Worm (Caenorhabditis elegans) whole organism, L1 larva: ENCODE data around the gene hrg-1.

Source experiments
- C04F5.9 ChIP-seq: sonication (generic microtip); optimal IDR thresholded peaks from 2 replicates; lab custom pipeline; 2016; ENCODE audit warnings: missing genetic modification characterization, missing compliant biosample characterization
- C16A3.4 ChIP-seq: fragments of 150-350 bp; optimal IDR thresholded peaks from 2 replicates; lab custom pipeline; 2014; ENCODE audit warnings: missing biosample characterization, missing genetic modification characterization
- C34B4.2 ChIP-seq: sonication (generic microtip); optimal IDR thresholded peaks from 2 replicates; lab custom pipeline; 2017; ENCODE audit warnings: mild to moderate bottlenecking, missing genetic modification characterization, missing compliant biosample characterization
- aly-2 ChIP-seq: fragments of 150-350 bp; optimal IDR thresholded peaks from 2 replicates; lab custom pipeline; 2014; ENCODE audit warnings: missing biosample characterization, missing genetic modification characterization
- ama-1 ChIP-seq: fragments of 150-350 bp; optimal IDR thresholded peaks from 2 replicates; lab custom pipeline; 2014
- blmp-1 ChIP-seq: fragments of 150-350 bp; optimal IDR thresholded peaks from 2 replicates; lab custom pipeline; 2014; ENCODE audit warnings: missing biosample characterization, missing genetic modification characterization
- ceh-63 ChIP-seq: fragments of 200-800 bp; sonication (Bioruptor generic); optimal IDR thresholded peaks from 2 replicates; lab custom pipeline; 2018; ENCODE audit warnings: mild to moderate bottlenecking, missing genetic modification characterization, missing compliant biosample characterization
- ceh-82 ChIP-seq, 3 experiments: fragments of 150-350 bp in 1 of 3; sonication (generic microtip) in 2 of 3; optimal IDR thresholded peaks; 2 replicates each; lab custom pipeline; 2014 to 2017; ENCODE audit warnings: missing biosample characterization in 3 of 3, missing genetic modification characterization in 3 of 3
- ceh-88 ChIP-seq: fragments of 200-800 bp; sonication (Bioruptor generic); IDR thresholded peaks from 2 replicates; pipeline ENCODE4 v1.3.6; 2022; ENCODE audit warnings: missing genetic modification characterization, missing compliant biosample characterization
- ceh-90 ChIP-seq: sonication (generic microtip); optimal IDR thresholded peaks from 2 replicates; lab custom pipeline; 2016; ENCODE audit warnings: missing genetic modification characterization, missing compliant biosample characterization
- ces-1 ChIP-seq: fragments of 150-350 bp; optimal IDR thresholded peaks from 2 replicates; lab custom pipeline; 2014; ENCODE audit warnings: missing biosample characterization, missing genetic modification reagents, missing genetic modification characterization
- dsc-1 ChIP-seq: sonication (generic microtip); optimal IDR thresholded peaks from 2 replicates; lab custom pipeline; 2016; ENCODE audit warnings: mild to moderate bottlenecking, missing genetic modification characterization, missing compliant biosample characterization
- efl-1 ChIP-seq, 4 experiments: fragments of 150-350 bp; optimal IDR thresholded peaks in 3 of 4; peaks in 1 of 4; 1 replicate in 1 of 4; 2 replicates in 3 of 4; lab custom pipeline; 2014; ENCODE audit warnings: missing biosample characterization in 2 of 4, missing genetic modification characterization in 2 of 4, missing genetic modification reagents in 2 of 4
- egl-13 ChIP-seq: sonication (generic microtip); optimal IDR thresholded peaks from 2 replicates; lab custom pipeline; 2016; ENCODE audit warnings: missing genotype, missing genetic modification reagents, missing genetic modification characterization, missing compliant biosample characterization
- elt-2 ChIP-seq: sonication (generic microtip); optimal IDR thresholded peaks from 2 replicates; lab custom pipeline; 2016; ENCODE audit warnings: missing genetic modification characterization, mild to moderate bottlenecking, inconsistent platforms, missing compliant biosample characterization, missing genetic modification reagents
- ets-5 ChIP-seq: fragments of 200-800 bp; sonication (Bioruptor generic); IDR thresholded peaks from 2 replicates; pipeline ENCODE4 v1.3.6; 2022; ENCODE audit warnings: missing genetic modification characterization, missing compliant biosample characterization
- fkh-10 ChIP-seq: sonication (generic microtip); optimal IDR thresholded peaks from 2 replicates; lab custom pipeline; 2017; ENCODE audit warnings: missing biosample characterization, missing genetic modification reagents, missing genetic modification characterization
- grh-1 ChIP-seq: fragments of 200-800 bp; sonication (Bioruptor generic); IDR thresholded peaks from 2 replicates; pipeline ENCODE4 v1.3.6; 2022; ENCODE audit warnings: missing genetic modification reagents, missing genetic modification characterization, missing compliant biosample characterization
- hlh-4 ChIP-seq: sonication (generic microtip); optimal IDR thresholded peaks from 2 replicates; lab custom pipeline; 2016; ENCODE audit warnings: mild to moderate bottlenecking, missing genetic modification characterization, missing compliant biosample characterization
- isw-1 ChIP-seq: fragments of 200-800 bp; sonication (Bioruptor generic); IDR thresholded peaks from 2 replicates; pipeline ENCODE4 v1.3.6; 2022; ENCODE audit warnings: missing genetic modification characterization, missing compliant biosample characterization
- jun-1 ChIP-seq: fragments of 150-350 bp; optimal IDR thresholded peaks from 2 replicates; lab custom pipeline; 2014; ENCODE audit warnings: missing biosample characterization, missing genetic modification reagents, missing genetic modification characterization
- lin-13 ChIP-seq: fragments of 150-350 bp; optimal IDR thresholded peaks from 2 replicates; lab custom pipeline; 2014; ENCODE audit warnings: missing biosample characterization, missing genetic modification reagents, missing genetic modification characterization
- lin-14 ChIP-seq: fragments of 200-800 bp; sonication (Bioruptor generic); optimal IDR thresholded peaks from 2 replicates; lab custom pipeline; 2018; ENCODE audit warnings: mild to moderate bottlenecking, missing genetic modification characterization, moderate library complexity, missing compliant biosample characterization
- lin-35 ChIP-seq, 2 experiments: fragments of 150-350 bp; optimal IDR thresholded peaks; 2 replicates each; lab custom pipeline; 2014; ENCODE audit warnings: missing biosample characterization in 2 of 2, missing genetic modification characterization in 2 of 2, missing genetic modification reagents in 2 of 2
- lin-39 ChIP-seq: fragments of 150-350 bp; optimal IDR thresholded peaks from 2 replicates; lab custom pipeline; 2014; ENCODE audit warnings: missing biosample characterization, missing genetic modification reagents, missing genetic modification characterization
- lir-3 ChIP-seq: sonication (generic microtip); optimal IDR thresholded peaks from 2 replicates; lab custom pipeline; 2016; ENCODE audit warnings: mild to moderate bottlenecking, missing genetic modification characterization, moderate library complexity, missing compliant biosample characterization; ENCODE audit not compliant: poor library complexity
- mab-9 ChIP-seq: fragments of 200-800 bp; sonication (Bioruptor generic); IDR thresholded peaks from 2 replicates; pipeline ENCODE4 v1.3.6; 2022; ENCODE audit warnings: missing genetic modification reagents, missing genetic modification characterization, missing compliant biosample characterization
- mef-2 ChIP-seq: fragments of 150-350 bp; optimal IDR thresholded peaks from 2 replicates; lab custom pipeline; 2014; ENCODE audit warnings: missing biosample characterization, missing genetic modification characterization
- mep-1 ChIP-seq: fragments of 150-350 bp; optimal IDR thresholded peaks from 2 replicates; lab custom pipeline; 2014; ENCODE audit warnings: missing biosample characterization, missing genetic modification characterization
- nhr-12 ChIP-seq: sonication (generic microtip); optimal IDR thresholded peaks from 2 replicates; lab custom pipeline; 2017; ENCODE audit warnings: missing biosample characterization, missing genetic modification characterization
- nhr-20 ChIP-seq: sonication (generic microtip); optimal IDR thresholded peaks from 2 replicates; lab custom pipeline; 2016; ENCODE audit warnings: mild to moderate bottlenecking, missing genetic modification characterization, missing compliant biosample characterization
- nhr-28 ChIP-seq: fragments of 150-350 bp; optimal IDR thresholded peaks from 2 replicates; lab custom pipeline; 2014; ENCODE audit warnings: missing biosample characterization, missing genetic modification characterization
- nhr-47 ChIP-seq: sonication (generic microtip); optimal IDR thresholded peaks from 2 replicates; lab custom pipeline; 2016; ENCODE audit warnings: mild to moderate bottlenecking, missing genetic modification characterization, moderate library complexity, missing compliant biosample characterization
- nhr-71 ChIP-seq: sonication (generic microtip); optimal IDR thresholded peaks from 2 replicates; lab custom pipeline; 2016; ENCODE audit warnings: mild to moderate bottlenecking, missing genetic modification characterization, moderate library complexity, missing compliant biosample characterization
- nhr-77 ChIP-seq: fragments of 150-350 bp; optimal IDR thresholded peaks from 2 replicates; lab custom pipeline; 2014; ENCODE audit warnings: missing biosample characterization, missing genetic modification characterization
- nhr-90 ChIP-seq: sonication (generic microtip); optimal IDR thresholded peaks from 2 replicates; lab custom pipeline; 2016; ENCODE audit warnings: mild to moderate bottlenecking, missing genetic modification characterization, missing compliant biosample characterization; ENCODE audit not compliant: poor library complexity
- pax-3 ChIP-seq: fragments of 200-800 bp; sonication (Bioruptor generic); optimal IDR thresholded peaks from 2 replicates; lab custom pipeline; 2018; ENCODE audit warnings: mild to moderate bottlenecking, missing genetic modification characterization, moderate library complexity, missing compliant biosample characterization
- pqm-1 ChIP-seq: sonication (generic microtip); optimal IDR thresholded peaks from 3 replicates; lab custom pipeline; 2017; ENCODE audit warnings: missing biosample characterization, missing genetic modification characterization
- rnt-1 ChIP-seq: sonication (generic microtip); optimal IDR thresholded peaks from 2 replicates; lab custom pipeline; 2016; ENCODE audit warnings: mild to moderate bottlenecking, missing genetic modification characterization, moderate library complexity, missing compliant biosample characterization
- sox-4 ChIP-seq: sonication (generic microtip); optimal IDR thresholded peaks from 2 replicates; lab custom pipeline; 2016; ENCODE audit warnings: missing genetic modification characterization, missing compliant biosample characterization
- sptf-1 ChIP-seq: fragments of 150-350 bp; optimal IDR thresholded peaks from 2 replicates; lab custom pipeline; 2014; ENCODE audit warnings: missing biosample characterization, missing genetic modification characterization
- sup-37 ChIP-seq: fragments of 200-800 bp; sonication (Bioruptor generic); optimal IDR thresholded peaks from 2 replicates; lab custom pipeline; 2018; ENCODE audit warnings: mild to moderate bottlenecking, missing genetic modification characterization, missing compliant biosample characterization
- swsn-7 ChIP-seq: sonication (generic microtip); optimal IDR thresholded peaks from 2 replicates; lab custom pipeline; 2016; ENCODE audit warnings: missing genetic modification characterization, missing compliant biosample characterization
- tbx-2 ChIP-seq: sonication (generic microtip); optimal IDR thresholded peaks from 2 replicates; lab custom pipeline; 2016; ENCODE audit warnings: missing genetic modification characterization, missing compliant biosample characterization
- tlp-1 ChIP-seq: fragments of 150-350 bp; optimal IDR thresholded peaks from 2 replicates; lab custom pipeline; 2014; ENCODE audit warnings: missing biosample characterization, missing genetic modification characterization
- unc-62 ChIP-seq: fragments of 150-350 bp; optimal IDR thresholded peaks from 2 replicates; lab custom pipeline; 2014; ENCODE audit warnings: missing biosample characterization, missing genetic modification reagents, missing genetic modification characterization
- unc-86 ChIP-seq: sonication (generic microtip); optimal IDR thresholded peaks from 2 replicates; lab custom pipeline; 2016; ENCODE audit warnings: missing genetic modification characterization, missing compliant biosample characterization
- zip-4 ChIP-seq: fragments of 200-800 bp; sonication (Bioruptor generic); optimal IDR thresholded peaks from 2 replicates; lab custom pipeline; 2018; ENCODE audit warnings: mild to moderate bottlenecking, missing genetic modification characterization, moderate library complexity, missing compliant biosample characterization
- ztf-11 ChIP-seq, 2 experiments: sonication (generic microtip); optimal IDR thresholded peaks; 2 replicates each; lab custom pipeline; 2016 to 2017; ENCODE audit warnings: missing genetic modification characterization in 2 of 2, missing biosample characterization in 1 of 2, missing compliant biosample characterization in 1 of 2
- ztf-4 ChIP-seq: fragments of 150-350 bp; optimal IDR thresholded peaks from 2 replicates; lab custom pipeline; 2014; ENCODE audit warnings: missing biosample characterization, missing genetic modification characterization

The hrg-1 gene

ce11 chrX:4010383-4010782 lies 5.6 kb downstream of the hrg-1 start:
- TF ChIP-seq nhr-28 (no peak), lin-13 (GFP tag; lab: Kevin White, UChicago) (no peak), ceh-88 (GFP tag; lab: Robert Waterston, UW) (no peak), ztf-4 (tag; lab: Kevin White, UChicago) (no peak), unc-62 (GFP tag; lab: Kevin White, UChicago) (no peak), pax-3 (tag; lab: Kevin White, UChicago) (no peak), C16A3.4 (tag; lab: Kevin White, UChicago) (no peak), tbx-2 (no peak), dsc-1 (tag; lab: Kevin White, UChicago) (no peak), sptf-1 (tag; lab: Kevin White, UChicago) (no peak), sup-37 (no peak)

DNA sequence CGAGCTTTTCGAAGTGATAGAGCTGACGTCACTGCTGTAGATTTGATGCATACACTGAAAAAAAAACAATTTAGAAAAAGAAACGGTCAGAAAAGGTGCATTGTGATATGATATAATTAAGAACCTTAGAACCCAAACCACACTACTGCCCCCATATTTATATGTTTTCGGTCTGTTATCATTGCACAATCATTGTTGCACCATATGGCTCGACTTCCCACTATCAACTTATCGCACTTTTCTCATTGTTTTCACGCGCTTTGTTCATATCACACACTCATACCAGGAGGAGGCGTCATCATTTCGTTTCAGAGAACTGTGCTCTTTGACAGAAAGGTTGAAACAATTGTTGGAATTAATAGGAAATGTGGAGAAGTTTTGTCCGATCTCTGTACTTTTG lies 7.1 kb downstream of the hrg-1 start:
- TF ChIP-seq lin-35 (GFP tag; optimal IDR thresholded peaks at IDR 0.05; lab: Kevin White, UChicago), result peak in 1 of 2 experiments; percentile 53
- peak; percentile 22 for TF ChIP-seq pqm-1 (tag; lab: Kevin White, UChicago)
- no peak for TF ChIP-seq ceh-63 (GFP tag; lab: Kevin White, UChicago)
- no peak for TF ChIP-seq zip-4 (GFP tag; lab: Kevin White, UChicago)
- TF ChIP-seq nhr-71 (tag; lab: Kevin White, UChicago), result peak; percentile 14
- TF ChIP-seq efl-1 (optimal IDR thresholded peaks at IDR 0.05; lab: Kevin White, UChicago), result no peak
- no peak for TF ChIP-seq efl-1 (GFP tag; optimal IDR thresholded peaks at IDR 0.05 in 1 of 2; lab: Kevin White, UChicago)
- TF ChIP-seq ets-5 (GFP tag; lab: Robert Waterston, UW), result no peak
- TF ChIP-seq jun-1, result peak; percentile 38
- TF ChIP-seq lir-3, result no peak
- TF ChIP-seq nhr-20 (tag; lab: Kevin White, UChicago), result peak; percentile 10
- peak; percentile 98 for TF ChIP-seq elt-2
- TF ChIP-seq nhr-90 (tag; lab: Kevin White, UChicago), result peak; percentile 25
- peak; percentile 9 for TF ChIP-seq lin-14 (GFP tag; lab: Kevin White, UChicago)

- peak; percentile 15 for TF ChIP-seq lin-13 (GFP tag; lab: Kevin White, UChicago)
- no peak for TF ChIP-seq ama-1
- TF ChIP-seq C34B4.2 (tag; lab: Kevin White, UChicago), result no peak
- no peak for TF ChIP-seq egl-13
- TF ChIP-seq fkh-10 (GFP tag; lab: Kevin White, UChicago), result no peak
- TF ChIP-seq nhr-47 (tag; lab: Kevin White, UChicago), result peak; percentile 58
- no peak for TF ChIP-seq blmp-1 (tag; lab: Kevin White, UChicago)
- peak; percentile 10 for TF ChIP-seq nhr-77 (tag; lab: Kevin White, UChicago)
- no peak for TF ChIP-seq unc-86 (tag; lab: Kevin White, UChicago)
- TF ChIP-seq rnt-1, result no peak
- TF ChIP-seq tlp-1, result no peak
- no peak for TF ChIP-seq ceh-88 (GFP tag; lab: Robert Waterston, UW)
- TF ChIP-seq zip-4 (GFP tag; lab: Kevin White, UChicago), result no peak
- TF ChIP-seq aly-2 (tag; lab: Kevin White, UChicago), result no peak
- TF ChIP-seq ceh-82 (tag; optimal IDR thresholded peaks at IDR 0.05; lab: Kevin White, UChicago), result no peak
- no peak for TF ChIP-seq grh-1 (GFP tag; lab: Robert Waterston, UW)
- no peak for TF ChIP-seq mef-2
- no peak for TF ChIP-seq hlh-4 (tag; lab: Kevin White, UChicago)
- TF ChIP-seq sox-4, result no peak
- no peak for TF ChIP-seq mab-9
- no peak for TF ChIP-seq ces-1
- no peak for TF ChIP-seq C04F5.9 (tag; lab: Kevin White, UChicago)
- TF ChIP-seq lin-39 (tag; lab: Kevin White, UChicago), result no peak
- no peak for TF ChIP-seq ceh-90 (tag; lab: Kevin White, UChicago)
- TF ChIP-seq efl-1 (optimal IDR thresholded peaks at IDR 0.05; lab: Kevin White, UChicago), result no peak
- TF ChIP-seq efl-1 (GFP tag; optimal IDR thresholded peaks at IDR 0.05 in 1 of 2; lab: Kevin White, UChicago), result no peak
- no peak for TF ChIP-seq ets-5 (GFP tag; lab: Robert Waterston, UW)
- TF ChIP-seq dsc-1 (tag; lab: Kevin White, UChicago), result no peak
- TF ChIP-seq nhr-12 (tag; lab: Kevin White, UChicago), result no peak
- TF ChIP-seq mep-1 (tag; lab: Kevin White, UChicago), result peak; percentile 29
- no peak for TF ChIP-seq ztf-11 (tag; optimal IDR thresholded peaks at IDR 0.05; lab: Kevin White, UChicago)
- TF ChIP-seq swsn-7 (tag; lab: Kevin White, UChicago), result no peak
- TF ChIP-seq isw-1 (GFP tag; lab: Robert Waterston, UW), result no peak
- no peak for TF ChIP-seq ceh-63 (GFP tag; lab: Kevin White, UChicago)
These were observed 8.3 kb downstream of the hrg-1 start for ce11 chrX:4007724-4008123.
